Comparison of ENCODE assay signal across 6 worm cellular contexts in the genomic region with DNA sequence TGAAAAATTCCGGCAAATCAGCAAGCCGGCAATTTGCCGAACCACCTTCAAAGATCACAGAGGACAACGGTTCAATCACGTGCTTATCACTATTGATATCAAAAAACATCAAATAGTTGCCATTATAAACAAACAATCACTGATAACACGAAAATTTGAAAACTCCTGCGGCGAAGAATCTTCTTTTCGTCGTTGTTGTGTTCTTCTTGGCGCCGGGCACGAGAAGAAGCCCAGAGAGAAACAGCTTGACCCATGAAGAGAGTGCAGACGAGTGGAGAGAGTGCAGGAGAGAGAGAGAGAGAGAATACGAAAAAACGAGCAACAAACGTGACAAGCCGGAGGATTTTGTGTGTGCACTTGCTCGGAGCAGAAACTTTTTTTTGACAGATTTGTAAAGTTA.
TF ChIP-seq lines count a peak whose summit lies in the region.

No protein-coding gene starts in this region.

TF ChIP-seq in whole organism, L1 larva, 84 proteins besides CTCF, POLR2A, EP300 and RAD21 (continues in another document):
- TF ChIP-seq efl-1 (optimal IDR thresholded peaks at IDR 0.05; lab: Kevin White, UChicago), result peak; percentile 42 to 47
- peak; percentile 23 to 93 for TF ChIP-seq efl-1 (GFP tag; optimal IDR thresholded peaks at IDR 0.05 in 1 of 2; lab: Kevin White, UChicago)
- no peak for TF ChIP-seq egl-13 (tag; optimal IDR thresholded peaks at IDR 0.05; lab: Kevin White, UChicago)
- peak; percentile 17 for TF ChIP-seq ama-1 (optimal IDR thresholded peaks at IDR 0.05; lab: Kevin White, UChicago)
- peak; percentile 88 for TF ChIP-seq elt-2 (tag; optimal IDR thresholded peaks at IDR 0.05; lab: Kevin White, UChicago)
- no peak for TF ChIP-seq vab-15 (tag; optimal IDR thresholded peaks at IDR 0.05; lab: Kevin White, UChicago)
- no peak for TF ChIP-seq ceh-8 (GFP tag; optimal IDR thresholded peaks at IDR 0.05; lab: Kevin White, UChicago)
- TF ChIP-seq nhr-71 (tag; optimal IDR thresholded peaks at IDR 0.05; lab: Kevin White, UChicago), result peak; percentile 69
- peak; percentile 3 for TF ChIP-seq mep-1 (tag; optimal IDR thresholded peaks at IDR 0.05; lab: Kevin White, UChicago)
- TF ChIP-seq tbx-2 (tag; optimal IDR thresholded peaks at IDR 0.05; lab: Kevin White, UChicago), result peak; percentile 22
- TF ChIP-seq mdl-1 (tag; optimal IDR thresholded peaks at IDR 0.05; lab: Kevin White, UChicago), result peak in 1 of 2 experiments; percentile 81
- TF ChIP-seq ztf-11 (tag; optimal IDR thresholded peaks at IDR 0.05; lab: Kevin White, UChicago), result no peak
- no peak for TF ChIP-seq hlh-4 (tag; optimal IDR thresholded peaks at IDR 0.05; lab: Kevin White, UChicago)
- TF ChIP-seq lin-35 (GFP tag; optimal IDR thresholded peaks at IDR 0.05; lab: Kevin White, UChicago), result peak in 1 of 2 experiments; percentile 48

TF ChIP-seq in whole organism, L2 larva, 48 proteins besides CTCF, POLR2A, EP300 and RAD21 (continues in another document):
- TF ChIP-seq nhr-77 (tag; optimal IDR thresholded peaks at IDR 0.05; lab: Kevin White, UChicago) (no peak), nhr-237 (tag; optimal IDR thresholded peaks at IDR 0.05; lab: Kevin White, UChicago) (no peak), nhr-129 (tag; optimal IDR thresholded peaks at IDR 0.05; lab: Kevin White, UChicago) (peak; percentile 74), nhr-11 (tag; optimal IDR thresholded peaks at IDR 0.05; lab: Kevin White, UChicago) (no peak), sma-9 (GFP tag; optimal IDR thresholded peaks at IDR 0.05; lab: Kevin White, UChicago) (peak; percentile 66), sma-9 (tag; optimal IDR thresholded peaks at IDR 0.05; lab: Kevin White, UChicago) (no peak), mab-5 (tag; optimal IDR thresholded peaks at IDR 0.05; lab: Kevin White, UChicago) (no peak), nhr-6 (tag; optimal IDR thresholded peaks at IDR 0.05; lab: Kevin White, UChicago) (no peak), ztf-4 (tag; optimal IDR thresholded peaks at IDR 0.05; lab: Kevin White, UChicago) (no peak), nhr-10 (tag; optimal IDR thresholded peaks at IDR 0.05; lab: Kevin White, UChicago) (no peak), Y55F3AM.14 (GFP tag; optimal IDR thresholded peaks at IDR 0.05; lab: Kevin White, UChicago) (no peak), peb-1 (tag; optimal IDR thresholded peaks at IDR 0.05; lab: Kevin White, UChicago) (no peak), sma-3 (GFP tag; optimal IDR thresholded peaks at IDR 0.05; lab: Kevin White, UChicago) (peak; percentile 26), ceh-16 (tag; optimal IDR thresholded peaks at IDR 0.05; lab: Kevin White, UChicago) (no peak), nhr-21 (tag; optimal IDR thresholded peaks at IDR 0.05; lab: Kevin White, UChicago) (no peak), nhr-23 (tag; optimal IDR thresholded peaks at IDR 0.05; lab: Kevin White, UChicago) (no peak)

TF ChIP-seq in whole organism, L3 larva, 47 proteins besides CTCF, POLR2A, EP300 and RAD21 (continues in another document):
- TF ChIP-seq lin-39 (tag; optimal IDR thresholded peaks at IDR 0.05; lab: Kevin White, UChicago), result peak; percentile 34
- TF ChIP-seq jun-1 (tag; optimal IDR thresholded peaks at IDR 0.05; lab: Kevin White, UChicago), result peak; percentile 41
- TF ChIP-seq pha-4 (tag; optimal IDR thresholded peaks at IDR 0.05; lab: Kevin White, UChicago), result peak; percentile 93
- peak; percentile 17 for TF ChIP-seq lsy-12 (tag; optimal IDR thresholded peaks at IDR 0.05; lab: Kevin White, UChicago)
- peak; percentile 98 for TF ChIP-seq elt-2 (tag; optimal IDR thresholded peaks at IDR 0.05; lab: Kevin White, UChicago)
- no peak for TF ChIP-seq ceh-9 (tag; optimal IDR thresholded peaks at IDR 0.05; lab: Kevin White, UChicago)
- peak; percentile 38 for TF ChIP-seq mdl-1 (tag; optimal IDR thresholded peaks at IDR 0.05; lab: Kevin White, UChicago)
- no peak for TF ChIP-seq nhr-11 (tag; optimal IDR thresholded peaks at IDR 0.05; lab: Kevin White, UChicago)
- TF ChIP-seq tbx-2 (tag; optimal IDR thresholded peaks at IDR 0.05; lab: Kevin White, UChicago), result no peak
- no peak for TF ChIP-seq fkh-10 (GFP tag; optimal IDR thresholded peaks at IDR 0.05; lab: Kevin White, UChicago)
- peak; percentile 9 for TF ChIP-seq snpc-4 (tag; optimal IDR thresholded peaks at IDR 0.05; lab: Kevin White, UChicago)
- TF ChIP-seq ama-1 (optimal IDR thresholded peaks at IDR 0.05; lab: Kevin White, UChicago), result peak; percentile 27
- TF ChIP-seq ztf-11 (tag; optimal IDR thresholded peaks at IDR 0.05; lab: Kevin White, UChicago), result no peak
- TF ChIP-seq nhr-23 (tag; optimal IDR thresholded peaks at IDR 0.05; lab: Kevin White, UChicago), result no peak
- TF ChIP-seq pqm-1 (tag; optimal IDR thresholded peaks at IDR 0.05; lab: Kevin White, UChicago), result peak; percentile 95
- peak; percentile 12 for TF ChIP-seq hmg-11 (tag; optimal IDR thresholded peaks at IDR 0.05; lab: Kevin White, UChicago)

TF ChIP-seq in whole organism, L4 larva, 104 proteins besides CTCF, POLR2A, EP300 and RAD21 (continues in another document):
- TF ChIP-seq Y75B8A.6 (GFP tag; IDR thresholded peaks at IDR 0.05; lab: Robert Waterston, UW) (no peak), fos-1 (tag; optimal IDR thresholded peaks at IDR 0.05; lab: Kevin White, UChicago) (no peak), php-3 (GFP tag; IDR thresholded peaks at IDR 0.05; lab: Robert Waterston, UW) (peak; percentile 66), nhr-77 (tag; optimal IDR thresholded peaks at IDR 0.05; lab: Kevin White, UChicago) (peak; percentile 72), nhr-28 (tag; optimal IDR thresholded peaks at IDR 0.05; lab: Kevin White, UChicago) (peak; percentile 88), mdt-29 (GFP tag; IDR thresholded peaks at IDR 0.05; lab: Robert Waterston, UW) (0 out of 2 replicates have a peak, but pooled peaks have one; percentile 19), Y48G9A.11 (GFP tag; IDR thresholded peaks at IDR 0.05; lab: Robert Waterston, UW) (no peak), nhr-11 (tag; optimal IDR thresholded peaks at IDR 0.05; lab: Kevin White, UChicago) (peak; percentile 39), mes-2 (tag; optimal IDR thresholded peaks at IDR 0.05; lab: Kevin White, UChicago; ENCODE audit: poor library complexity, severe bottlenecking) (peak; percentile 43), egl-27 (tag; optimal IDR thresholded peaks at IDR 0.05; lab: Kevin White, UChicago) (no peak), madf-9 (GFP tag; conservative IDR thresholded peaks at IDR 0.05; lab: Robert Waterston, UW) (0 out of 2 replicates have a peak, but pooled peaks have one; percentile 18), nhr-102 (tag; optimal IDR thresholded peaks at IDR 0.05; lab: Kevin White, UChicago) (peak; percentile 69), mxl-3 (GFP tag; optimal IDR thresholded peaks at IDR 0.05; lab: Kevin White, UChicago) (no peak), lin-1 (GFP tag; IDR thresholded peaks at IDR 0.05; lab: Robert Waterston, UW) (peak; percentile 52; the same call in 1 of the 2 replicates)

TF ChIP-seq in whole organism, late embryonic, 69 proteins besides CTCF, POLR2A, EP300 and RAD21:
- TF ChIP-seq ceh-22 (tag; optimal IDR thresholded peaks at IDR 0.05; lab: Kevin White, UChicago) (no peak), ceh-18 (tag; optimal IDR thresholded peaks at IDR 0.05; lab: Kevin White, UChicago) (peak; percentile 37), madf-2 (tag; optimal IDR thresholded peaks at IDR 0.05; lab: Kevin White, UChicago) (no peak), elt-2 (tag; optimal IDR thresholded peaks at IDR 0.05; lab: Kevin White, UChicago) (peak; percentile 36), ceh-30 (tag; optimal IDR thresholded peaks at IDR 0.05; lab: Kevin White, UChicago) (no peak), lim-6 (tag; optimal IDR thresholded peaks at IDR 0.05; lab: Kevin White, UChicago) (no peak), hlh-30 (tag; optimal IDR thresholded peaks at IDR 0.05; lab: Kevin White, UChicago; ENCODE audit: insufficient read depth) (peak; percentile 21), pros-1 (tag; optimal IDR thresholded peaks at IDR 0.05; lab: Kevin White, UChicago) (no peak)

TF ChIP-seq in whole organism, young adult, 124 proteins besides CTCF, POLR2A, EP300 and RAD21 (continues in another document):
- peak; percentile 77; the same call in 1 of the 2 replicates for TF ChIP-seq B0336.3 (GFP tag; IDR thresholded peaks at IDR 0.05; lab: Robert Waterston, UW)
- TF ChIP-seq zim-3 (tag; optimal IDR thresholded peaks at IDR 0.05; lab: Kevin White, UChicago), result no peak
- TF ChIP-seq tbx-9 (tag; optimal IDR thresholded peaks at IDR 0.05; lab: Kevin White, UChicago; ENCODE audit: borderline replicate concordance), result no peak
- peak; percentile 75; the same call in 1 of the 2 replicates for TF ChIP-seq hmg-1.2 (GFP tag; IDR thresholded peaks at IDR 0.05; lab: Robert Waterston, UW)
- no peak for TF ChIP-seq lir-1 (GFP tag; conservative IDR thresholded peaks at IDR 0.05; lab: Robert Waterston, UW)
- no peak for TF ChIP-seq Y67H2A.10 (GFP tag; conservative IDR thresholded peaks at IDR 0.05; lab: Robert Waterston, UW)
- no peak for TF ChIP-seq F37B4.10 (GFP tag; IDR thresholded peaks at IDR 0.05; lab: Robert Waterston, UW)
- TF ChIP-seq bed-1 (GFP tag; IDR thresholded peaks at IDR 0.05; lab: Robert Waterston, UW), result no peak
- TF ChIP-seq bed-2 (GFP tag; IDR thresholded peaks at IDR 0.05; lab: Robert Waterston, UW), result no peak
- no peak for TF ChIP-seq sptf-2 (GFP tag; optimal IDR thresholded peaks at IDR 0.05; lab: Kevin White, UChicago)
- no peak for TF ChIP-seq rpc-1 (optimal IDR thresholded peaks at IDR 0.05; lab: Kevin White, UChicago)
- no peak for TF ChIP-seq rpc-1 (tag; optimal IDR thresholded peaks at IDR 0.05; lab: Kevin White, UChicago)
- TF ChIP-seq die-1 (tag; optimal IDR thresholded peaks at IDR 0.05; lab: Kevin White, UChicago), result no peak
- TF ChIP-seq cebp-2 (GFP tag; IDR thresholded peaks at IDR 0.05; lab: Robert Waterston, UW), result no peak
- TF ChIP-seq sea-2 (GFP tag; IDR thresholded peaks at IDR 0.05; lab: Robert Waterston, UW), result no peak
- no peak for TF ChIP-seq nhr-27 (tag; optimal IDR thresholded peaks at IDR 0.05; lab: Kevin White, UChicago)
- no peak for TF ChIP-seq somi-1 (GFP tag; optimal IDR thresholded peaks at IDR 0.05; lab: Kevin White, UChicago)
- TF ChIP-seq hlh-12 (tag; optimal IDR thresholded peaks at IDR 0.05; lab: Kevin White, UChicago), result no peak
- TF ChIP-seq nhr-90 (tag; optimal IDR thresholded peaks at IDR 0.05; lab: Kevin White, UChicago), result peak; percentile 29
- TF ChIP-seq lsl-1 (GFP tag; optimal IDR thresholded peaks at IDR 0.05; lab: Kevin White, UChicago), result no peak
- no peak for TF ChIP-seq Y56A3A.18 (GFP tag; IDR thresholded peaks at IDR 0.05; lab: Robert Waterston, UW)
- TF ChIP-seq B0019.2 (GFP tag; conservative IDR thresholded peaks at IDR 0.05; lab: Robert Waterston, UW), result no peak
- no peak for TF ChIP-seq C06A6.2 (GFP tag; conservative IDR thresholded peaks at IDR 0.05; lab: Robert Waterston, UW)
- TF ChIP-seq fkh-3 (tag; optimal IDR thresholded peaks at IDR 0.05; lab: Kevin White, UChicago), result no peak
- TF ChIP-seq F57A8.1 (GFP tag; optimal IDR thresholded peaks at IDR 0.05; lab: Kevin White, UChicago), result no peak
- peak; percentile 75 for TF ChIP-seq zfh-2 (GFP tag; conservative IDR thresholded peaks at IDR 0.05; lab: Robert Waterston, UW)
- TF ChIP-seq madf-8 (GFP tag; conservative IDR thresholded peaks at IDR 0.05; lab: Robert Waterston, UW), result no peak
- peak; percentile 50 for TF ChIP-seq ets-4 (GFP tag; optimal IDR thresholded peaks at IDR 0.05; lab: Kevin White, UChicago)
